Worm (Caenorhabditis elegans): ENCODE data around the gene T16G1.9.

Gene T16G1.9

DNA sequence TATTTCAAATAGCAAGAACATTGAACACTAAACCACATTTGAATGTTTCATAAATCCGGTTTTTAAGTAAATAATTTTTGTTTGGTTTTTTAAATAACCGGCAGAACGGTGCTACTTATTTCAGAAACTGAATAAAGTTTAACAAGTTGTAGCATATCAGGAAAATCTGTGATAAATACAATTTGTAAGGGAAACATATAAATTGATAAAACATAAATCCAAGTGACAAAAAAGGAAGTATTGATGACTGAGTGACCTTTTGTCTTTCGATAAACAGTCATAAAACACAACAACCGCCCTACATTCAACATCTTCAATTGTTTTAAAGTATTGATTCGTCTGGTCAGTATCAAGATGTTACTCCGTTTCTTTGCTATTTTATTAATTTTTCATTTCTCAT lies 44.6 kb upstream of the T16G1.9 start, which contains the start of gene far-5 (continued):
- TF ChIP-seq fkh-3 (tag; optimal IDR thresholded peaks at IDR 0.05) (no peak), Y53F4B.3 (GFP tag; IDR thresholded peaks at IDR 0.05) (no peak), T07F8.4 (tag; optimal IDR thresholded peaks at IDR 0.05) (no peak), nfyb-1 (GFP tag; IDR thresholded peaks at IDR 0.05) (no peak), attf-3 (GFP tag; conservative IDR thresholded peaks at IDR 0.05) (no peak)

DNA sequence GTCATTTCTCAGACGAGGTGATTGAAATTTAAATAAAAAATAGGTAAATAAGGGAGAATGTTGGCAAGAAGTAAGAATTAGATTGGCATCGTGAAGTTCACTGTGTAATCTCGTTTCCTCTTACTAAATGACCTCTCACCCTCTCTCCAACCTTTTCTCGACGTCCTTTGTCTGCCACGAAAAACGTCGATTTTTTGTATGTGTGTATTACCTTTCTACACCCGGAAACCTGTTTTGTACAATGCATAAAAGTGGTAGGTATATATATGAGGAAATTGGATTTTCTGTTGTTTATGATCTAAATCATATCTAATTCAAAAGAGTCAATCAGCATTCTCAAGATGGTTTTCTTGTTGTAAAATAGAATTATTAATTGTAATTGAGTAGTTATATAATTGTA lies 42.2 kb upstream of the T16G1.9 start, which contains the start of the genes F15B9.11 and dsl-7:
F15B9.11 (minus strand) TSS at position 5 of the 400 bp plus-strand sequence.
dsl-7 (plus strand) TSS at position 260 of the 400 bp plus-strand sequence.
- TF ChIP-seq ceh-91 (GFP tag; IDR thresholded peaks at IDR 0.05), result no peak
- TF ChIP-seq ceh-79 (tag; optimal IDR thresholded peaks at IDR 0.05), result no peak
- no peak for TF ChIP-seq akir-1 (GFP tag; optimal IDR thresholded peaks at IDR 0.05)
- TF ChIP-seq attf-6 (GFP tag; IDR thresholded peaks at IDR 0.05), result no peak
- no peak for TF ChIP-seq F33H1.4 (GFP tag; IDR thresholded peaks at IDR 0.05)
- TF ChIP-seq chd-7 (tag; optimal IDR thresholded peaks at IDR 0.05), result no peak

DNA sequence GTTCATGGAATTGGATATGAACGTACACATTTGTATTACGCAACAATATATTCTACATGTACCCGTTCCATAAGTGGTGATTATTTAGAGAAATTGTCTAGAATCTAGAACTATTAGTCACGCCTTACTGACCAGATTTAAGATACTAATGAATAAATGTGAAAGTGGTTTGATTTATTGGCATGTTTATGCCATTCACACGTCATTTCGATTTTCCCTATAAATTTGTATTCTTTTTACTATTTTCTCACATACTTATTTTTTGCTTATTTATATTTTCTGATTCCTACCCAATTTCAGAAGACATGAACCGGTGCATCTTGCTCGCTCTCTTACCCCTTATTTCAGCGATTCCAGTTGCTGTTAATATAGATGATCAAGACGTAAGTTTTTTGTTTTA lies 37.6 kb upstream of the T16G1.9 start, which contains the start of gene F15B9.8:
F15B9.8 (plus strand) TSS at position 301 of the 400 bp plus-strand sequence.
- TF ChIP-seq B0261.1 (tag; optimal IDR thresholded peaks at IDR 0.05) (no peak), tbx-9 (tag; optimal IDR thresholded peaks at IDR 0.05; ENCODE audit: borderline replicate concordance) (no peak), cebp-2 (GFP tag; IDR thresholded peaks at IDR 0.05) (no peak), F33H1.4 (GFP tag; IDR thresholded peaks at IDR 0.05) (no peak), dpl-1 (GFP tag; optimal IDR thresholded peaks at IDR 0.05) (no peak), F52B5.7 (tag; optimal IDR thresholded peaks at IDR 0.05) (no peak), let-607 (tag; optimal IDR thresholded peaks at IDR 0.05) (no peak), him-1 (tag; optimal IDR thresholded peaks at IDR 0.05) (no peak), ztf-6 (GFP tag; IDR thresholded peaks at IDR 0.05) (no peak), Y53G8AR.9 (GFP tag; conservative IDR thresholded peaks at IDR 0.05) (no peak), ceh-58 (GFP tag; IDR thresholded peaks at IDR 0.05) (no peak), egrh-3 (GFP tag; IDR thresholded peaks at IDR 0.05) (no peak), ets-4 (GFP tag; optimal IDR thresholded peaks at IDR 0.05) (no peak), B0336.3 (GFP tag; IDR thresholded peaks at IDR 0.05) (no peak), egl-18 (GFP tag; IDR thresholded peaks at IDR 0.05) (no peak), F22D6.2 (tag; optimal IDR thresholded peaks at IDR 0.05) (no peak), ztf-22 (GFP tag; optimal IDR thresholded peaks at IDR 0.05) (no peak), somi-1 (GFP tag; optimal IDR thresholded peaks at IDR 0.05) (no peak)

ce11 chrV:12987061-12987460 lies 36.4 kb upstream of the T16G1.9 start, which contains the start of gene shw-3:
TSS of gene shw-3 (minus strand) at chrV:12987161.
- TF ChIP-seq fkh-3 (tag; optimal IDR thresholded peaks at IDR 0.05), result no peak
- no peak for TF ChIP-seq egl-44 (GFP tag; IDR thresholded peaks at IDR 0.05)

DNA sequence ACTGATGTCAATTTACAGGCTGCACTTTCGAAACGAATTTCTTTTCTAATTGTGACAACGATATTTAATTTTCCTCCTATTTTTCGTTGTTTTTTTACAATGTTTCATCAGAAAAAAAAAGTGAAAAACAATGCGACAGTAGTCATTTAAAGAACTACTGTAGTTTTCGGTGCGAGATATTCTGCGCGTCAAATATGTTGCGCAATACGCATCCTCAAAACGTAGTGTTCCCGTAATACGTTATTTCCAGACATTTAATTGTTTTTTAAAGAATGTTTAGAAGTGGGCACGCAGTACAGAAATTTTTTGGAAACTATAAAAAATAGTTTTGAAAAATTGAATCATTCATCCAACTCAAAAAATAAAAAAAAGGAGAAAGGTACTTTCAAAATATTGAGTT lies 23.4 kb upstream of the T16G1.9 start:
- no peak for TF ChIP-seq tbp1 (GFP tag; optimal IDR thresholded peaks at IDR 0.05)
- no peak for TF ChIP-seq tlf-1 (GFP tag; optimal IDR thresholded peaks at IDR 0.05)
- TF ChIP-seq egl-18 (GFP tag; IDR thresholded peaks at IDR 0.05), result no peak
- TF ChIP-seq ztf-28 (GFP tag; IDR thresholded peaks at IDR 0.05), result no peak
- TF ChIP-seq let-526 (GFP tag; IDR thresholded peaks at IDR 0.05), result no peak
- TF ChIP-seq aptf-2 (GFP tag; conservative IDR thresholded peaks at IDR 0.05), result no peak

Data from whole organism, young adult.